Fruit fly (Drosophila melanogaster) Kc167 (cell line): ENCODE data around the gene BRWD3.

Experiments
- Myc ChIP-seq: fragments of >200 bp; optimal IDR thresholded peaks from 2 replicates; lab custom pipeline; 2017; ENCODE audit warnings: missing external identifiers
- Sin3A ChIP-seq: fragments of >200 bp; optimal IDR thresholded peaks from 2 replicates; lab custom pipeline; 2018; ENCODE audit warnings: missing external identifiers
- h ChIP-seq: fragments of >200 bp; optimal IDR thresholded peaks from 3 replicates; lab custom pipeline; 2018; ENCODE audit warnings: missing external identifiers
- insv ChIP-seq: fragments of >200 bp; optimal IDR thresholded peaks from 3 replicates; lab custom pipeline; 2018; ENCODE audit warnings: missing external identifiers
- psq ChIP-seq: fragments of >200 bp; optimal IDR thresholded peaks from 2 replicates; lab custom pipeline; 2017; ENCODE audit warnings: missing external identifiers
- ttk ChIP-seq: sonication (Bioruptor generic); optimal IDR thresholded peaks from 2 replicates; lab custom pipeline; 2017; ENCODE audit warnings: missing external identifiers

Gene BRWD3

DNA sequence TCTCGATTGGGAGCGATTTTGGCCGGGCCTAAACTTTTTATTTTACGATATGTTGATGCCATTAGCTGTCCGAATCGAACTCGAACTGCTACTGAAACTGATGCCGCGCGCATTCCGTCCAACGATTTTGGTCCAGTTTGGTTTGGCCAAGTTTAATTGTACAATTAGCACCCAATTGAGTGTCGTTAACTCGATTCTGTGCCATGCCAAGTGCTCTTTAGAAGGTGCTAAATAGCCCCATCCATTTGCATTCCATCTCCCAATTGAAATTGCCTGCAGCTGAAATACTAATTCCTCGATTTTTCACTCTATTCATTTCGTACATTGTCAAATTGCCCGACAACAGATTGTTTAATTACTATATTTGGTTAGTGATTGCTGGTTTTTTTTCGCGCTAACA lies 56.8 kb downstream of the BRWD3 start, which contains the start of gene CG17781:
Gene CG17781 (minus strand): TSS at position 101 of the 400 bp plus-strand sequence.
- no peak for TF ChIP-seq insv (lab: Kevin White, UChicago)
- TF ChIP-seq Sin3A (lab: Kevin White, UChicago): no peak
- no peak for TF ChIP-seq Myc (lab: Kevin White, UChicago)
- no peak for TF ChIP-seq psq (lab: Kevin White, UChicago)
- no peak for TF ChIP-seq h (lab: Kevin White, UChicago)
- no peak for TF ChIP-seq ttk (lab: Kevin White, UChicago)

DNA sequence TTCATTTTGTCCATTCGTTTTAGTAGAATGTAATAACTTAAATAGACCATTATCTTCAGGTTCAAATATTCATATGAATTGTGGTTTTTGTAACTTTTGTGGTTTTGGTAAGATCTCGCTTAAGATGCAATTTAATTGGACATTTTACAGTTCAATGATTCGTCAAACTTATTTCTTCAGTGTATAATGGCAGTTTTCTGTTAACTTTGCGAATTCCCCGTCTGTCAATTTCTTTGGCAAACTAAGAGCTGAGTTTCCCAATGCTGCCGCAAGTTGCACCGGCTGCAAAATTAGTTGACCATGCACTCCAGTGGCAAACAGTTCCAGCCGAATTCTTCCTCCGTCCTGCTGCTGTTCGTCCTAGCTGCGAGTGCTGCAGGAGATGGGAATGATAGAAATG lies 57.8 kb downstream of the BRWD3 start, which contains the start of gene CG33342:
Gene CG33342 (plus strand): TSS at position 301 of the 400 bp plus-strand sequence.
- TF ChIP-seq ttk (lab: Kevin White, UChicago): no peak
- TF ChIP-seq insv (lab: Kevin White, UChicago): no peak
- no peak for TF ChIP-seq h (lab: Kevin White, UChicago)
- TF ChIP-seq Myc (lab: Kevin White, UChicago): no peak
- TF ChIP-seq Sin3A (lab: Kevin White, UChicago): no peak
- no peak for TF ChIP-seq psq (lab: Kevin White, UChicago)
